Worm (Caenorhabditis elegans) whole organism, mixed stage, embryonic: Measurements from ENCODE around the gene ZK353.2.

Experiments used
- M03D4.4 ChIP-seq: sonication (generic microtip); optimal IDR thresholded peaks from 2 replicates; lab custom pipeline; 2017; ENCODE audit warnings: mild to moderate bottlenecking, missing genetic modification characterization, missing compliant biosample characterization
- ceh-43 ChIP-seq: fragments of 200-800 bp; sonication (Bioruptor generic); optimal IDR thresholded peaks from 2 replicates; lab custom pipeline; 2018; ENCODE audit warnings: mild to moderate bottlenecking, missing genetic modification characterization, moderate library complexity, missing compliant biosample characterization
- ham-2 ChIP-seq: fragments of 200-800 bp; sonication (Bioruptor generic); optimal IDR thresholded peaks from 2 replicates; lab custom pipeline; 2018; ENCODE audit warnings: mild to moderate bottlenecking, missing genetic modification characterization, missing compliant biosample characterization
- nhr-237 ChIP-seq: fragments of 150-350 bp; optimal IDR thresholded peaks from 2 replicates; lab custom pipeline; 2014; ENCODE audit warnings: missing biosample characterization, missing genetic modification characterization

- TF ChIP-seq ceh-43 (GFP tag; lab: Kevin White, UChicago) = no peak
- TF ChIP-seq nhr-237 = no peak
- no peak for TF ChIP-seq M03D4.4 (tag; lab: Kevin White, UChicago)
- no peak for TF ChIP-seq ham-2 (GFP tag; lab: Kevin White, UChicago)
Observed at ce11 chrIII:8429497-8429896, 31.0 kb downstream of the ZK353.2 start.
